Fruit fly (Drosophila melanogaster): ENCODE measurements around the gene CG1116.
A peak's percentile ranks its signal among the peaks of the same experiment; 100 is the strongest.

The CG1116 gene

DNA sequence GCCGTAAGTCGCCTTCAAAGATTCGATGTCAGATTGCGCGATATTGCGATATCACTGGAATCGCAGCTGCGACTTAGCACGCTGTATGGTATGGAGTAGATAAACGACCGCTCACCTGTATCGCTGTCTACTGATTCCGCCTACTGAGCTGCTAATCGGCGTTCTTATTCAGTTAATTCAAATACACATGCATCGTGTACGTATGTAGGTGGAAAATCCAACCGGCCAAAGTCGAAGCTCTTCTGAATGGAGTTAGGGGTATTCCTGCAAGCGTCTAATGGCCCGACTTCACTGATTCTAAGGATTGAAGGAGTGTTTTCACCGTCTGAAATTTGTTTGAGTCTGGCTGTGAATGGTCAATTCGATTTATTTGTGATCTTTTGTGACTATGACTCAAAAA, 3.7 kb downstream of the CG1116 start, which contains the start of gene CG2604:
Gene CG2604, minus strand, starts transcription at position 231 of the 400 bp plus-strand sequence.
- TF ChIP-seq CG17802 (tag; optimal IDR thresholded peaks at IDR 0.05) (peak; percentile 55), ftz-f1 (GFP tag; optimal IDR thresholded peaks at IDR 0.05) (no peak), fu2 (GFP tag; optimal IDR thresholded peaks at IDR 0.05) (no peak), gsb (GFP tag; IDR thresholded peaks at IDR 0.05) (no peak), Drgx (GFP tag; IDR thresholded peaks at IDR 0.05) (peak; percentile 50), chinmo (GFP tag; IDR thresholded peaks at IDR 0.05; ENCODE audit: partially characterized antibody) (no peak), wek (GFP tag; optimal IDR thresholded peaks at IDR 0.05) (peak; percentile 87), jing (GFP tag; optimal IDR thresholded peaks at IDR 0.05) (no peak), mirr (GFP tag; optimal IDR thresholded peaks at IDR 0.05) (peak; percentile 31), Mrtf (GFP tag; IDR thresholded peaks at IDR 0.05) (no peak), HmgZ (tag; optimal IDR thresholded peaks at IDR 0.05) (peak; percentile 10), ind (GFP tag; optimal IDR thresholded peaks at IDR 0.05) (no peak), BtbVII (GFP tag; optimal IDR thresholded peaks at IDR 0.05) (no peak), Nf-YB (GFP tag; optimal IDR thresholded peaks at IDR 0.05) (no peak), CG1603 (tag; optimal IDR thresholded peaks at IDR 0.05) (peak; percentile 31), CG8924 (tag; optimal IDR thresholded peaks at IDR 0.05) (no peak), pzg (GFP tag; optimal IDR thresholded peaks at IDR 0.05) (peak; percentile 45), Mad (GFP tag; optimal IDR thresholded peaks at IDR 0.05) (no peak), tna (GFP tag; IDR thresholded peaks at IDR 0.05; ENCODE audit: partially characterized antibody) (no peak), Abd-B (GFP tag; optimal IDR thresholded peaks at IDR 0.05) (no peak), CG43689 (GFP tag; IDR thresholded peaks at IDR 0.05) (no peak), CG17612 (GFP tag; IDR thresholded peaks at IDR 0.05) (no peak), CG12744 (GFP tag; optimal IDR thresholded peaks at IDR 0.05) (no peak), CoRest (tag; optimal IDR thresholded peaks at IDR 0.05) (no peak), btn (GFP tag; optimal IDR thresholded peaks at IDR 0.05) (no peak), CG7928 (GFP tag; optimal IDR thresholded peaks at IDR 0.05) (no peak), gt (GFP tag; IDR thresholded peaks at IDR 0.05) (no peak), kay (GFP tag; optimal IDR thresholded peaks at IDR 0.05) (no peak), mam (GFP tag; optimal IDR thresholded peaks at IDR 0.05) (no peak), CG7372 (GFP tag; IDR thresholded peaks at IDR 0.05) (no peak), CG12071 (GFP tag; optimal IDR thresholded peaks at IDR 0.05) (no peak), CG13894 (tag; optimal IDR thresholded peaks at IDR 0.05) (no peak), Hr39 (optimal IDR thresholded peaks at IDR 0.05) (no peak), ken (GFP tag; IDR thresholded peaks at IDR 0.05) (no peak), Oaz (GFP tag; IDR thresholded peaks at IDR 0.05) (no peak), Kr (GFP tag; optimal IDR thresholded peaks at IDR 0.05) (no peak), CG33557 (GFP tag; optimal IDR thresholded peaks at IDR 0.05) (no peak), Elba2 (GFP tag; optimal IDR thresholded peaks at IDR 0.05) (peak; percentile 50), Dref (GFP tag; IDR thresholded peaks at IDR 0.05) (no peak), CG15514 (GFP tag; optimal IDR thresholded peaks at IDR 0.05) (peak; percentile 61), CG3065 (GFP tag; optimal IDR thresholded peaks at IDR 0.05) (no peak), zfh1 (GFP tag; IDR thresholded peaks at IDR 0.05) (no peak), CG3847 (GFP tag; IDR thresholded peaks at IDR 0.05) (no peak), CG17829 (tag; optimal IDR thresholded peaks at IDR 0.05) (no peak), h (optimal IDR thresholded peaks at IDR 0.05) (no peak), tll (GFP tag; optimal IDR thresholded peaks at IDR 0.05) (no peak), ab (GFP tag; optimal IDR thresholded peaks at IDR 0.05) (no peak), CHES-1-like (GFP tag; optimal IDR thresholded peaks at IDR 0.05) (no peak), da (GFP tag; optimal IDR thresholded peaks at IDR 0.05) (no peak), ato (GFP tag; IDR thresholded peaks at IDR 0.05; ENCODE audit: partially characterized antibody) (no peak), en (GFP tag; optimal IDR thresholded peaks at IDR 0.05) (no peak), CG12155 (GFP tag; optimal IDR thresholded peaks at IDR 0.05) (no peak), lab (GFP tag; optimal IDR thresholded peaks at IDR 0.05) (no peak)
